Worm (Caenorhabditis elegans) whole organism, young adult: Measurements from ENCODE around the gene fbxb-84.
A peak's percentile ranks its signal among the peaks of the same experiment; 100 is the strongest.

ENCODE experiments used
- B0019.2 ChIP-seq: fragments of 200-800 bp; sonication (Bioruptor generic); conservative IDR thresholded peaks from 2 replicates; pipeline ENCODE4 v1.3.6; 2022; ENCODE audit warnings: missing genetic modification reagents, missing genetic modification characterization, missing compliant biosample characterization
- F37B4.10 ChIP-seq: fragments of 200-800 bp; sonication (Bioruptor generic); IDR thresholded peaks from 2 replicates; pipeline ENCODE4 v1.3.6; 2022; ENCODE audit warnings: missing genetic modification characterization, missing compliant biosample characterization
- F39B2.1 ChIP-seq: fragments of 200-800 bp; sonication (Bioruptor generic); IDR thresholded peaks from 2 replicates; pipeline ENCODE4 v1.3.6; 2022; ENCODE audit warnings: missing genetic modification reagents, missing genetic modification characterization, missing compliant biosample characterization
- F55B11.4 ChIP-seq: sonication (generic microtip); optimal IDR thresholded peaks from 2 replicates; lab custom pipeline; 2016; ENCODE audit warnings: missing compliant biosample characterization, missing genetic modification characterization, borderline replicate concordance; ENCODE audit not compliant: insufficient read depth
- F57A8.1 ChIP-seq: fragments of 200-800 bp; sonication (Bioruptor generic); optimal IDR thresholded peaks from 2 replicates; lab custom pipeline; 2018; ENCODE audit warnings: mild to moderate bottlenecking, missing genetic modification characterization, moderate library complexity, missing compliant biosample characterization
- K11D2.4 ChIP-seq: fragments of 200-800 bp; sonication (Bioruptor generic); IDR thresholded peaks from 2 replicates; pipeline ENCODE4 v1.3.6; 2022; ENCODE audit warnings: missing genetic modification reagents, missing genetic modification characterization, missing compliant biosample characterization
- Y53G8AR.9 ChIP-seq: fragments of 200-800 bp; sonication (Bioruptor generic); conservative IDR thresholded peaks from 2 replicates; pipeline ENCODE4 v1.3.6; 2022; ENCODE audit warnings: missing genetic modification reagents, missing genetic modification characterization, missing compliant biosample characterization
- Y95B8A.8 ChIP-seq: fragments of 200-800 bp; sonication (Bioruptor generic); IDR thresholded peaks from 2 replicates; pipeline ENCODE4 v1.3.6; 2022; ENCODE audit warnings: missing genetic modification reagents, missing genetic modification characterization, missing compliant biosample characterization
- akir-1 ChIP-seq: fragments of 200-800 bp; sonication (Bioruptor generic); optimal IDR thresholded peaks from 2 replicates; lab custom pipeline; 2018; ENCODE audit warnings: mild to moderate bottlenecking, missing genetic modification characterization, moderate library complexity, missing compliant biosample characterization
- atf-7 ChIP-seq: sonication (generic microtip); optimal IDR thresholded peaks from 2 replicates; lab custom pipeline; 2017; ENCODE audit warnings: mild to moderate bottlenecking, missing genetic modification characterization, missing compliant biosample characterization
- athp-1 ChIP-seq: sonication (generic microtip); optimal IDR thresholded peaks from 2 replicates; lab custom pipeline; 2017; ENCODE audit warnings: mild to moderate bottlenecking, missing genetic modification characterization, missing compliant biosample characterization
- attf-3 ChIP-seq: fragments of 200-800 bp; sonication (Bioruptor generic); conservative IDR thresholded peaks from 2 replicates; pipeline ENCODE4 v1.3.6; 2022; ENCODE audit warnings: missing genetic modification reagents, missing genetic modification characterization, missing compliant biosample characterization
- attf-5 ChIP-seq: fragments of 200-800 bp; sonication (Bioruptor generic); optimal IDR thresholded peaks from 2 replicates; lab custom pipeline; 2018; ENCODE audit warnings: mild to moderate bottlenecking, missing genetic modification characterization, missing compliant biosample characterization
- bed-1 ChIP-seq: fragments of 200-800 bp; sonication (Bioruptor generic); IDR thresholded peaks from 2 replicates; pipeline ENCODE4 v1.3.6; 2022; ENCODE audit warnings: missing genetic modification reagents, missing genetic modification characterization, missing compliant biosample characterization
- bed-2 ChIP-seq: fragments of 200-800 bp; sonication (Bioruptor generic); IDR thresholded peaks from 2 replicates; pipeline ENCODE4 v1.3.6; 2022; ENCODE audit warnings: missing genetic modification reagents, missing genetic modification characterization, missing compliant biosample characterization
- cebp-1 ChIP-seq, 2 experiments: fragments of 200-800 bp in 1 of 2; sonication (Bioruptor generic) in 1 of 2; sonication (generic microtip) in 1 of 2; IDR thresholded peaks in 1 of 2; optimal IDR thresholded peaks in 1 of 2; 2 replicates each; pipeline versions ENCODE4 v1.3.6 to Lab custom; 2017 to 2022; ENCODE audit warnings: missing compliant biosample characterization in 2 of 2, missing genetic modification characterization in 2 of 2, mild to moderate bottlenecking in 1 of 2, missing genetic modification reagents in 1 of 2, moderate library complexity in 1 of 2
- ceh-27 ChIP-seq: fragments of 200-800 bp; sonication (Bioruptor generic); optimal IDR thresholded peaks from 2 replicates; lab custom pipeline; 2018; ENCODE audit warnings: mild to moderate bottlenecking, missing genetic modification characterization, moderate library complexity, missing compliant biosample characterization
- chd-7 ChIP-seq: sonication (generic microtip); optimal IDR thresholded peaks from 2 replicates; lab custom pipeline; 2016; ENCODE audit warnings: mild to moderate bottlenecking, missing genetic modification characterization, moderate library complexity, missing compliant biosample characterization
- dpff-1 ChIP-seq: sonication (generic microtip); optimal IDR thresholded peaks from 2 replicates; lab custom pipeline; 2017; ENCODE audit warnings: mild to moderate bottlenecking, missing genetic modification characterization, missing compliant biosample characterization
- egrh-3 ChIP-seq: fragments of 200-800 bp; sonication (Bioruptor generic); IDR thresholded peaks from 2 replicates; pipeline ENCODE4 v1.3.6; 2022; ENCODE audit warnings: missing genetic modification reagents, missing genetic modification characterization, missing compliant biosample characterization
- ets-4 ChIP-seq: fragments of 200-800 bp; sonication (Bioruptor generic); optimal IDR thresholded peaks from 2 replicates; lab custom pipeline; 2018; ENCODE audit warnings: mild to moderate bottlenecking, missing genetic modification characterization, missing compliant biosample characterization
- gei-17 ChIP-seq: fragments of 200-800 bp; sonication (Bioruptor generic); optimal IDR thresholded peaks from 2 replicates; lab custom pipeline; 2018; ENCODE audit warnings: mild to moderate bottlenecking, missing genetic modification characterization, missing compliant biosample characterization
- hlh-26 ChIP-seq: fragments of 200-800 bp; sonication (Bioruptor generic); conservative IDR thresholded peaks from 2 replicates; pipeline ENCODE4 v1.3.6; 2022; ENCODE audit warnings: missing genetic modification reagents, missing genetic modification characterization, missing compliant biosample characterization
- hsf-1 ChIP-seq: fragments of 200-800 bp; sonication (Bioruptor generic); IDR thresholded peaks from 2 replicates; pipeline ENCODE4 v1.3.6; 2022; ENCODE audit warnings: missing genetic modification reagents, missing genetic modification characterization, missing compliant biosample characterization
- lin-26 ChIP-seq: fragments of 200-800 bp; sonication (Bioruptor generic); IDR thresholded peaks from 2 replicates; pipeline ENCODE4 v1.3.6; 2022; ENCODE audit warnings: missing genetic modification reagents, missing genetic modification characterization, missing compliant biosample characterization
- lin-35 ChIP-seq, 3 experiments: fragments of 150-350 bp in 2 of 3; sonication (generic microtip) in 1 of 3; optimal IDR thresholded peaks; 2 replicates each; lab custom pipeline; 2014 to 2018; ENCODE audit warnings: missing biosample characterization in 3 of 3, missing genetic modification characterization in 3 of 3, missing genetic modification reagents in 3 of 3
- lir-1 ChIP-seq: fragments of 200-800 bp; sonication (Bioruptor generic); conservative IDR thresholded peaks from 2 replicates; pipeline ENCODE4 v1.3.6; 2022; ENCODE audit warnings: missing genetic modification reagents, missing genetic modification characterization, missing compliant biosample characterization
- lsy-27 ChIP-seq: sonication (generic microtip); optimal IDR thresholded peaks from 2 replicates; lab custom pipeline; 2017; ENCODE audit warnings: missing genetic modification characterization, mild to moderate bottlenecking, missing compliant biosample characterization, antibody characterized with exemption, missing genotype, borderline replicate concordance; ENCODE audit not compliant: insufficient read depth
- madf-3 ChIP-seq: fragments of 200-800 bp; sonication (Bioruptor generic); IDR thresholded peaks from 2 replicates; pipeline ENCODE4 v1.3.6; 2022; ENCODE audit warnings: missing genetic modification reagents, missing genetic modification characterization, missing compliant biosample characterization
- mcd-1 ChIP-seq: fragments of 200-800 bp; sonication (Bioruptor generic); IDR thresholded peaks from 2 replicates; pipeline ENCODE4 v1.3.6; 2022; ENCODE audit warnings: missing genetic modification reagents, missing genetic modification characterization, missing compliant biosample characterization
- mxl-1 ChIP-seq: sonication (generic microtip); optimal IDR thresholded peaks from 2 replicates; lab custom pipeline; 2016; ENCODE audit warnings: missing genetic modification characterization, missing compliant biosample characterization
- nhr-80 ChIP-seq: sonication (generic microtip); optimal IDR thresholded peaks from 2 replicates; lab custom pipeline; 2016; ENCODE audit warnings: missing genetic modification characterization, missing compliant biosample characterization
- rec-8 ChIP-seq, 2 experiments: sonication (generic microtip); optimal IDR thresholded peaks; 2 replicates each; lab custom pipeline; 2016; ENCODE audit warnings: mild to moderate bottlenecking in 2 of 2, missing genetic modification characterization in 2 of 2, missing genetic modification reagents in 2 of 2, missing genotype in 2 of 2, missing biosample characterization in 1 of 2, missing compliant biosample characterization in 1 of 2, moderate library complexity in 1 of 2
- snpc-4 ChIP-seq, 5 experiments: fragments of 150-350 bp in 1 of 5; sonication (generic microtip) in 4 of 5; optimal IDR thresholded peaks; 2 replicates each; lab custom pipeline; 2014 to 2018; ENCODE audit warnings: missing genetic modification characterization in 5 of 5, missing biosample characterization in 3 of 5, antibody characterized with exemption in 2 of 5, mild to moderate bottlenecking in 2 of 5, missing compliant biosample characterization in 2 of 5, missing genotype in 2 of 5, moderate library complexity in 2 of 5, missing genetic modification reagents in 1 of 5
- tlf-1 ChIP-seq: fragments of 200-800 bp; sonication (Bioruptor generic); optimal IDR thresholded peaks from 2 replicates; lab custom pipeline; 2018; ENCODE audit warnings: mild to moderate bottlenecking, missing genetic modification characterization, missing compliant biosample characterization
- ztf-25 ChIP-seq: fragments of 200-800 bp; sonication (Bioruptor generic); IDR thresholded peaks from 2 replicates; pipeline ENCODE4 v1.3.6; 2022; ENCODE audit warnings: missing genetic modification reagents, missing genetic modification characterization, missing compliant biosample characterization
- ztf-26 ChIP-seq: sonication (generic microtip); optimal IDR thresholded peaks from 2 replicates; lab custom pipeline; 2017; ENCODE audit warnings: missing genetic modification characterization, missing compliant biosample characterization
- ztf-3 ChIP-seq: fragments of 200-800 bp; sonication (Bioruptor generic); optimal IDR thresholded peaks from 2 replicates; lab custom pipeline; 2018; ENCODE audit warnings: mild to moderate bottlenecking, missing genetic modification characterization, missing compliant biosample characterization

Gene fbxb-84

DNA sequence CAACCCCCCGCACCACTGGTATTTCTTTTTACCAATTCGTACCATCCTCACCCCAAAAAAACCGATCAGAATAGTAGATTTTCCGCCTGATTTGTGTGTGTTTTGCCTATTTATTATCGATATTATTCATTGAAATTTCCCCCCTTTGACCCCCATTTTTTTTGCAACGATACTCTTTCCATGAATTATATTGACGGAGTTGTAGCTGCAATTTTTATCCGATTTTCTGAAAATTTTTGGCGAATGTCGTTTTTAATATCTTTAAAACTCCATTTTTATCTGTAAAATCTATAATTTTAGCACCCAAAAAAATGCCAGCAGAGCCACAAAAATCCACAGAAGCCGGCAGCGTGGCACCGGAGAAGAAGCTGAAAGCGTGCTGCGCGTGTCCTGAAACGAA, 44.4 kb upstream of the fbxb-84 start, which contains the start of gene cox-17:
Gene cox-17 (plus strand): TSS at position 301 of the 400 bp plus-strand sequence.
- no peak for TF ChIP-seq F55B11.4 (tag; lab: Kevin White, UChicago)
- peak; percentile 54 for TF ChIP-seq athp-1 (tag; lab: Kevin White, UChicago)
- no peak for TF ChIP-seq bed-1 (GFP tag; lab: Robert Waterston, UW)

DNA sequence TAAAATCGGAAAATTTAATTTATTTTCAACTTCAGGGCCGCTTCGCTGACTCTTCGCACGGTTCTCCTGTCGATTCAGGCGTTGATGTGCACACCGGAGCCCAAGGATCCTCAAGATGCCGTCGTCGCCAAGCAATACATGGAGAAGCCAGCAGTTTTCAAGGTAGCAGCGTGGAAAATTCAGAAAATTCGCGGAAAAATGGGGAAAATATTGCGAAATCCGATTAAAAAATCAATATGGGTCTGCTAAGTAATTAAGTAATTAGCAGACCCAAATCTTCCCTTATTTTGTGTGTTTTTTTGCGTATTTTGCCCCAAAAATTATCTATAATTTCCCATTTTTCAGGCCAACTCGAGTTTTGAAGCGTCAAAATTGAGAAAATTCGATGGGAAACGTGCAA, 43.0 kb upstream of the fbxb-84 start:
- TF ChIP-seq gei-17 (GFP tag; lab: Kevin White, UChicago) (no peak), ztf-26 (tag; lab: Kevin White, UChicago) (no peak), mxl-1 (tag; lab: Kevin White, UChicago) (no peak), ceh-27 (no peak), rec-8 (tag; optimal IDR thresholded peaks at IDR 0.05; lab: Kevin White, UChicago) (no peak), cebp-1 (GFP tag; IDR thresholded peaks at IDR 0.05; lab: Robert Waterston, UW) (no peak), cebp-1 (tag; optimal IDR thresholded peaks at IDR 0.05; lab: Kevin White, UChicago) (peak; percentile 79)

DNA sequence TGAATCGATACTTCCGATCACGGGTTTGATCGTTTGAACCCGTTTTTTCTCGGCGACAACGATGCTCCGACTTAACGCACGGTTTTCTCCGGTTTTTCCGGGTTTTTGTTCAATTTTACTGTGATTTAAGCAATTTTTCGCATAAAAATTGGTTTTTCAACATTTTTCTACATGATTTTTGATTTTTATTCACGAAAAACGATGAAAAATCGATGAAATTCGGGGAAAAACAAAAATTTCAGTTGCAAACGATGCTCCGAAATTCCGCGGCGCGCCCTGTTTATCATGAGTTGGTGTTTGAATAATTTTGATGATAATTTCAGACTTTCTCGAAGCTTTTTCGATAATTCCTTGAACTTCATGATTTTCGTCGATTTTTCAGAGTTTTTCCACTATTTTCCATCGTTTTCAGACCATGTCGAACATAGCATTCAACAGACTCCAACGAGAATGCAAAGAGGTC, 42.2 kb upstream of the fbxb-84 start, which contains the start of gene ubc-20:
Gene ubc-20 (plus strand): TSS at position 413 of the 463 bp plus-strand sequence.
- TF ChIP-seq bed-2 (no peak), ztf-3 (GFP tag; lab: Kevin White, UChicago) (no peak), lir-1 (no peak), lin-35 (GFP tag; optimal IDR thresholded peaks at IDR 0.05; lab: Kevin White, UChicago) (no peak), ets-4 (GFP tag; lab: Kevin White, UChicago) (no peak), Y95B8A.8 (no peak), akir-1 (GFP tag; lab: Kevin White, UChicago) (no peak), mcd-1 (GFP tag; lab: Robert Waterston, UW) (no peak), hsf-1 (GFP tag; lab: Robert Waterston, UW) (no peak), K11D2.4 (GFP tag; lab: Robert Waterston, UW) (no peak), attf-3 (GFP tag; lab: Robert Waterston, UW) (peak; percentile 95), chd-7 (tag; lab: Kevin White, UChicago) (no peak), B0019.2 (no peak), egrh-3 (GFP tag; lab: Robert Waterston, UW) (no peak), atf-7 (tag; lab: Kevin White, UChicago) (no peak), ztf-25 (GFP tag; lab: Robert Waterston, UW) (no peak), tlf-1 (GFP tag; lab: Kevin White, UChicago) (no peak), nhr-80 (peak; percentile 25), Y53G8AR.9 (GFP tag; lab: Robert Waterston, UW) (no peak), dpff-1 (tag; lab: Kevin White, UChicago) (no peak), F37B4.10 (GFP tag; lab: Robert Waterston, UW) (no peak), F57A8.1 (GFP tag; lab: Kevin White, UChicago) (no peak), madf-3 (GFP tag; lab: Robert Waterston, UW) (no peak), hlh-26 (GFP tag; lab: Robert Waterston, UW) (no peak), lin-26 (GFP tag; lab: Robert Waterston, UW) (no peak), lsy-27 (no peak), cebp-1 (GFP tag; IDR thresholded peaks at IDR 0.05; lab: Robert Waterston, UW) (no peak), cebp-1 (tag; optimal IDR thresholded peaks at IDR 0.05; lab: Kevin White, UChicago) (peak; percentile 14), F39B2.1 (no peak), attf-5 (GFP tag; lab: Kevin White, UChicago) (peak; percentile 70), snpc-4 (GFP tag; optimal IDR thresholded peaks at IDR 0.05; lab: Kevin White, UChicago) (no peak), snpc-4 (tag; optimal IDR thresholded peaks at IDR 0.05; lab: Kevin White, UChicago) (no peak), rec-8 (tag; optimal IDR thresholded peaks at IDR 0.05; lab: Kevin White, UChicago) (no peak)
